Worm (Caenorhabditis elegans) whole organism, L2 larva: ENCODE measurements around the gene R160.2.

Source experiments
- C34F6.9 ChIP-seq: fragments of 150-350 bp; optimal IDR thresholded peaks from 2 replicates; lab custom pipeline; 2014; ENCODE audit warnings: missing biosample characterization, missing genetic modification characterization
- F13H6.1 ChIP-seq: sonication (generic microtip); optimal IDR thresholded peaks from 2 replicates; lab custom pipeline; 2016; ENCODE audit warnings: missing genetic modification characterization, missing compliant biosample characterization
- R02D3.7 ChIP-seq: fragments of 150-350 bp; optimal IDR thresholded peaks from 2 replicates; lab custom pipeline; 2014; ENCODE audit warnings: missing biosample characterization, missing genetic modification characterization
- ZK546.5 ChIP-seq: sonication (generic microtip); optimal IDR thresholded peaks from 2 replicates; lab custom pipeline; 2017; ENCODE audit warnings: missing biosample characterization, missing genetic modification characterization
- alr-1 ChIP-seq: fragments of 150-350 bp; optimal IDR thresholded peaks from 2 replicates; lab custom pipeline; 2014; ENCODE audit warnings: missing biosample characterization, missing genetic modification characterization
- aly-2 ChIP-seq: fragments of 150-350 bp; optimal IDR thresholded peaks from 2 replicates; lab custom pipeline; 2014; ENCODE audit warnings: missing biosample characterization, missing genetic modification characterization
- blmp-1 ChIP-seq: sonication (generic microtip); optimal IDR thresholded peaks from 2 replicates; lab custom pipeline; 2017; ENCODE audit warnings: missing genetic modification characterization, mild to moderate bottlenecking, missing compliant biosample characterization, antibody characterized with exemption, moderate library complexity; ENCODE audit not compliant: insufficient read depth
- ceh-16 ChIP-seq: fragments of 150-350 bp; optimal IDR thresholded peaks from 2 replicates; lab custom pipeline; 2014; ENCODE audit warnings: missing biosample characterization, missing genetic modification characterization
- egl-27 ChIP-seq: sonication (generic microtip); optimal IDR thresholded peaks from 3 replicates; lab custom pipeline; 2017; ENCODE audit warnings: missing biosample characterization, missing genetic modification reagents, missing genetic modification characterization
- elt-1 ChIP-seq: fragments of 150-350 bp; optimal IDR thresholded peaks from 2 replicates; lab custom pipeline; 2014; ENCODE audit warnings: missing biosample characterization, missing genetic modification characterization
- elt-3 ChIP-seq: sonication (generic microtip); optimal IDR thresholded peaks from 2 replicates; lab custom pipeline; 2017; ENCODE audit warnings: missing biosample characterization, missing genetic modification characterization
- fos-1 ChIP-seq: fragments of 150-350 bp; optimal IDR thresholded peaks from 2 replicates; lab custom pipeline; 2014; ENCODE audit warnings: missing biosample characterization, missing genetic modification characterization
- gmeb-1 ChIP-seq: fragments of 150-350 bp; optimal IDR thresholded peaks from 2 replicates; lab custom pipeline; 2014; ENCODE audit warnings: missing biosample characterization, missing genetic modification characterization
- lin-11 ChIP-seq: fragments of 150-350 bp; sonication (generic microtip); optimal IDR thresholded peaks from 2 replicates; lab custom pipeline; 2014; ENCODE audit warnings: missing biosample characterization, missing genetic modification characterization, inconsistent platforms, mixed read lengths
- lin-39 ChIP-seq: fragments of 150-350 bp; optimal IDR thresholded peaks from 2 replicates; lab custom pipeline; 2014; ENCODE audit warnings: missing biosample characterization, missing genetic modification reagents, missing genetic modification characterization
- mbf-1 ChIP-seq: sonication (generic microtip); optimal IDR thresholded peaks from 2 replicates; lab custom pipeline; 2017; ENCODE audit warnings: missing biosample characterization, missing genetic modification characterization
- nhr-10 ChIP-seq: sonication (generic microtip); optimal IDR thresholded peaks from 2 replicates; lab custom pipeline; 2017; ENCODE audit warnings: missing biosample characterization, missing genetic modification characterization
- nhr-11 ChIP-seq: fragments of 150-350 bp; optimal IDR thresholded peaks from 2 replicates; lab custom pipeline; 2014; ENCODE audit warnings: missing biosample characterization, missing genetic modification characterization
- nhr-12 ChIP-seq: fragments of 150-350 bp; optimal IDR thresholded peaks from 2 replicates; lab custom pipeline; 2014; ENCODE audit warnings: missing biosample characterization, missing genetic modification characterization
- nhr-129 ChIP-seq: fragments of 150-350 bp; optimal IDR thresholded peaks from 2 replicates; lab custom pipeline; 2014; ENCODE audit warnings: missing biosample characterization, missing genetic modification characterization
- nhr-23 ChIP-seq: fragments of 150-350 bp; optimal IDR thresholded peaks from 2 replicates; lab custom pipeline; 2014; ENCODE audit warnings: missing biosample characterization, missing genetic modification reagents, missing genetic modification characterization
- nhr-237 ChIP-seq: fragments of 150-350 bp; optimal IDR thresholded peaks from 2 replicates; lab custom pipeline; 2014; ENCODE audit warnings: missing biosample characterization, missing genetic modification characterization
- nhr-25 ChIP-seq: fragments of 150-350 bp; sonication (generic microtip); optimal IDR thresholded peaks from 3 replicates; lab custom pipeline; 2014; ENCODE audit warnings: missing biosample characterization, missing genetic modification characterization
- nhr-6 ChIP-seq: fragments of 150-350 bp; optimal IDR thresholded peaks from 2 replicates; lab custom pipeline; 2014; ENCODE audit warnings: missing biosample characterization, missing genetic modification characterization
- nhr-77 ChIP-seq: fragments of 150-350 bp; optimal IDR thresholded peaks from 2 replicates; lab custom pipeline; 2014; ENCODE audit warnings: missing biosample characterization, missing genetic modification characterization
- peb-1 ChIP-seq: fragments of 150-350 bp; optimal IDR thresholded peaks from 2 replicates; lab custom pipeline; 2014; ENCODE audit warnings: missing biosample characterization, missing genetic modification characterization
- sem-4 ChIP-seq: fragments of 150-350 bp; optimal IDR thresholded peaks from 2 replicates; lab custom pipeline; 2014; ENCODE audit warnings: missing biosample characterization, missing genetic modification reagents, missing genetic modification characterization
- skn-1 ChIP-seq: sonication (generic microtip); optimal IDR thresholded peaks from 2 replicates; lab custom pipeline; 2017; ENCODE audit warnings: missing biosample characterization, missing genetic modification characterization
- sma-9 ChIP-seq, 2 experiments: fragments of 150-350 bp in 1 of 2; sonication (generic microtip) in 1 of 2; optimal IDR thresholded peaks; 2 replicates each; lab custom pipeline; 2014 to 2016; ENCODE audit warnings: missing genetic modification characterization in 2 of 2, mild to moderate bottlenecking in 1 of 2, missing biosample characterization in 1 of 2, missing compliant biosample characterization in 1 of 2, missing genetic modification reagents in 1 of 2, moderate library complexity in 1 of 2
- unc-55 ChIP-seq: fragments of 150-350 bp; sonication (generic microtip); optimal IDR thresholded peaks from 3 replicates; lab custom pipeline; 2014; ENCODE audit warnings: missing biosample characterization, missing genetic modification reagents, missing genetic modification characterization
- unc-62 ChIP-seq: fragments of 150-350 bp; optimal IDR thresholded peaks from 2 replicates; lab custom pipeline; 2014; ENCODE audit warnings: missing biosample characterization, missing genetic modification reagents, missing genetic modification characterization
- zag-1 ChIP-seq: fragments of 150-350 bp; optimal IDR thresholded peaks from 2 replicates; lab custom pipeline; 2014; ENCODE audit warnings: missing biosample characterization, missing genetic modification characterization
- ztf-1 ChIP-seq: fragments of 200-800 bp; sonication (Bioruptor generic); conservative IDR thresholded peaks from 2 replicates; pipeline ENCODE4 v1.3.6; 2022; ENCODE audit warnings: missing genetic modification characterization, missing compliant biosample characterization
- ztf-11 ChIP-seq: sonication (generic microtip); optimal IDR thresholded peaks from 2 replicates; lab custom pipeline; 2017; ENCODE audit warnings: missing biosample characterization, missing genetic modification characterization
- ztf-4 ChIP-seq: fragments of 150-350 bp; optimal IDR thresholded peaks from 2 replicates; lab custom pipeline; 2014; ENCODE audit warnings: missing biosample characterization, missing genetic modification characterization

The R160.2 gene

DNA sequence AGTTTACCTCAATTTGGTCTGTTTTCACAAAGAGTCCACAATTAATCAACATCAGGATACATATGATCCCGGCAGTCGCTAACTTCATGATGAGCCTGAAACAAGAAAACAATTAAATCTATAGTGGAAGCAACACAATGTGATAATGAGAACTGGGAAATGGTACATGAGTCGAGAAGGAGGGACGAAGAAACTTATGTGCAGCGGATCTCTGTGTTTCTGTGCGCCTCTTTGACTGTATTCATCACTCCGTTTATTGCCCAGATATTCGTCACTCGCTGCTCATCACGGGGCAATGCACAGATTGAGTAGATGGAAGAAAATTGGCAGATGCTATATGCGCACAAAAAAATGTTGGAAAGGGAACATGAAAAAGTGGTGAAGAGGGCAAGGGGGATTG is 10.5 kb downstream of the R160.2 start, which contains the start of gene R160.3:
TSS of gene R160.3 (minus strand) at position 101 of the 400 bp plus-strand sequence.
- no peak for TF ChIP-seq nhr-77 (tag; lab: Kevin White, UChicago)
- TF ChIP-seq lin-39 (tag; lab: Kevin White, UChicago): no peak
- TF ChIP-seq ZK546.5: no peak
- no peak for TF ChIP-seq elt-1 (tag; lab: Kevin White, UChicago)
- no peak for TF ChIP-seq alr-1 (tag; lab: Kevin White, UChicago)
- TF ChIP-seq blmp-1 (tag; lab: Kevin White, UChicago): no peak
- no peak for TF ChIP-seq ztf-4 (tag; lab: Kevin White, UChicago)
- no peak for TF ChIP-seq unc-62 (GFP tag; lab: Kevin White, UChicago)
- no peak for TF ChIP-seq nhr-10 (tag; lab: Kevin White, UChicago)
- no peak for TF ChIP-seq aly-2 (tag; lab: Kevin White, UChicago)
- TF ChIP-seq nhr-237: no peak

DNA sequence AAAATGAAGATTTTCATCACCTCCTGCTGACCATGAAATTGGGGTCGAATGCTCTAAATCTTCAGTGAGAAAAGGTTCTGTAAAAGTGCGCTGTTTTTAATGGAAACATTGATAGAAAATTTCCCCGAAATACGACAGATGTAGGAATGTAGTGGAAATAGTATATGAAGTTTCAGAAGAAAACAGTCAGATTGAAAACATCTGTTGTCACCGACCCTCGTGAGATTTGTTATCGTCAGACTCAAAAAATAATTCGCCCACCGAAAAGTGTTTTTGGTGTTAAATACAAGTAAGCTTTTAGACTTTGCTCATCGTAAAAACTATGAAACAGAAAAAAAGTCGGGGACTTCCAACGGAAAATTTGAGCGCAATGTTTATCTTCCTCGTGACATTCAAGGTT is 11.8 kb downstream of the R160.2 start, which contains the start of gene F14H12.8:
TSS of gene F14H12.8 (minus strand) at position 101 of the 400 bp plus-strand sequence.
- no peak for TF ChIP-seq nhr-12 (tag; lab: Kevin White, UChicago)
- TF ChIP-seq lin-11 (tag; lab: Kevin White, UChicago): no peak
- no peak for TF ChIP-seq nhr-11 (tag; lab: Kevin White, UChicago)
- no peak for TF ChIP-seq nhr-23 (tag; lab: Kevin White, UChicago)
- no peak for TF ChIP-seq fos-1 (tag; lab: Kevin White, UChicago)

DNA sequence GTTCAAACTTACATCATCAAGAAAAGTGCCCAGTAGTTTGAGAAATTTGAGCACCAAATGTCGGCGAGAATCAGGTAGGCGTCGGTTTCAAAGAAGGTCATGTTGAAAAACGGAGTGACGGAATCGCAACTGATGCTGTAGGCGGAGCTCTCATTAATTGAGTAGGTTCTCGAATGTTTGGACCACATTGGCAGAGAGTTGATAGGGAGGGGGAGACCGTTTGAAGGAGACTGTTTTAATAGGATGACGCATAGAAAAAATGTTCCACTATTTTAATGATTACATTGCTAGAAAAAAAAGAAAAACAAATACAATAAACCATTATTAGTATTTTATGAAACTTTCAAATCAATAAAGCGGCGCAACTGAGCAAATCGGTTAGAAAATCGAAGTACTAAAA is 13.5 kb downstream of the R160.2 start, which contains the start of gene F14H12.17:
TSS of gene F14H12.17 (minus strand) at position 101 of the 400 bp plus-strand sequence.
- no peak for TF ChIP-seq lin-11 (tag; lab: Kevin White, UChicago)
- no peak for TF ChIP-seq sem-4 (tag; lab: Kevin White, UChicago)
- TF ChIP-seq skn-1 (tag; lab: Kevin White, UChicago): no peak
- TF ChIP-seq egl-27 (tag; lab: Kevin White, UChicago): no peak
- TF ChIP-seq ztf-1 (GFP tag; lab: Robert Waterston, UW): no peak
- TF ChIP-seq nhr-11 (tag; lab: Kevin White, UChicago): no peak
- TF ChIP-seq elt-3 (tag; lab: Kevin White, UChicago): no peak
- no peak for TF ChIP-seq gmeb-1 (tag; lab: Kevin White, UChicago)

ce11 chrX:4362522-4362921 is 14.2 kb downstream of the R160.2 start, which contains the start of gene F14H12.7:
Gene F14H12.7 (minus strand): TSS chrX:4362622.
- TF ChIP-seq lin-11 (tag; lab: Kevin White, UChicago) (no peak), unc-55 (GFP tag; lab: Kevin White, UChicago) (no peak), C34F6.9 (tag; lab: Kevin White, UChicago) (no peak), mbf-1 (tag; lab: Kevin White, UChicago) (no peak), sma-9 (GFP tag; optimal IDR thresholded peaks at IDR 0.05; lab: Kevin White, UChicago) (no peak), sma-9 (tag; optimal IDR thresholded peaks at IDR 0.05; lab: Kevin White, UChicago) (no peak), sem-4 (tag; lab: Kevin White, UChicago) (no peak), nhr-6 (no peak), nhr-12 (tag; lab: Kevin White, UChicago) (no peak), nhr-25 (no peak)

DNA sequence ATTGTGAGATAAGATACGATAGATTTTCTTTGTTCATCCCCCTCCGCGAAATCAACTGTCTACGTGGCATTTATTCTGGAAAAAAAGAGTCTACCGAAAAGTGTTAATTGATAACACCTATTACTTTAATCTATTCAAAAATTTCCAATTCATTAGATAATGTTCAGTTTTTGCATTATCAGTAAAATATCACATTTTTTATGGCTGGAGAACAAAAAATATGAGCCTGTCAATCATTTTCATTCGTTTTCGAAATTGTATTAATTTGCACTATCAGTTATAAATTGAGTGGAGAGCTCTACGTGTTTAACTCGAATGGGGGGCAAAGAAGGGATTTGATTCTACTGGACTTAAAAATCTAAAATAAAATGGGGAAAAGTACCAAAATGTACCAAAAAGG is 17.7 kb downstream of the R160.2 start:
- TF ChIP-seq ZK546.5 (no peak), peb-1 (tag; lab: Kevin White, UChicago) (no peak), fos-1 (tag; lab: Kevin White, UChicago) (no peak), elt-1 (tag; lab: Kevin White, UChicago) (no peak), alr-1 (tag; lab: Kevin White, UChicago) (no peak), ceh-16 (tag; lab: Kevin White, UChicago) (no peak), nhr-23 (tag; lab: Kevin White, UChicago) (no peak), R02D3.7 (tag; lab: Kevin White, UChicago) (no peak), mbf-1 (tag; lab: Kevin White, UChicago) (no peak), nhr-12 (tag; lab: Kevin White, UChicago) (no peak), gmeb-1 (tag; lab: Kevin White, UChicago) (no peak), F13H6.1 (tag; lab: Kevin White, UChicago) (no peak), ztf-1 (GFP tag; lab: Robert Waterston, UW) (no peak), blmp-1 (tag; lab: Kevin White, UChicago) (no peak), ztf-11 (tag; lab: Kevin White, UChicago) (no peak), lin-39 (tag; lab: Kevin White, UChicago) (no peak), zag-1 (tag; lab: Kevin White, UChicago) (no peak), nhr-129 (tag; lab: Kevin White, UChicago) (no peak), sem-4 (tag; lab: Kevin White, UChicago) (no peak)
